Fruit fly (Drosophila melanogaster) Kc167 (cell line): Measurements from ENCODE around the gene Nprl3.

Experiments used
- Myc ChIP-seq: fragments of >200 bp; optimal IDR thresholded peaks from 2 replicates; lab custom pipeline; 2017; ENCODE audit warnings: missing external identifiers
- Sin3A ChIP-seq: fragments of >200 bp; optimal IDR thresholded peaks from 2 replicates; lab custom pipeline; 2018; ENCODE audit warnings: missing external identifiers
- h ChIP-seq: fragments of >200 bp; optimal IDR thresholded peaks from 3 replicates; lab custom pipeline; 2018; ENCODE audit warnings: missing external identifiers
- insv ChIP-seq: fragments of >200 bp; optimal IDR thresholded peaks from 3 replicates; lab custom pipeline; 2018; ENCODE audit warnings: missing external identifiers
- psq ChIP-seq: fragments of >200 bp; optimal IDR thresholded peaks from 2 replicates; lab custom pipeline; 2017; ENCODE audit warnings: missing external identifiers
- ttk ChIP-seq: sonication (Bioruptor generic); optimal IDR thresholded peaks from 2 replicates; lab custom pipeline; 2017; ENCODE audit warnings: missing external identifiers

Gene Nprl3

DNA sequence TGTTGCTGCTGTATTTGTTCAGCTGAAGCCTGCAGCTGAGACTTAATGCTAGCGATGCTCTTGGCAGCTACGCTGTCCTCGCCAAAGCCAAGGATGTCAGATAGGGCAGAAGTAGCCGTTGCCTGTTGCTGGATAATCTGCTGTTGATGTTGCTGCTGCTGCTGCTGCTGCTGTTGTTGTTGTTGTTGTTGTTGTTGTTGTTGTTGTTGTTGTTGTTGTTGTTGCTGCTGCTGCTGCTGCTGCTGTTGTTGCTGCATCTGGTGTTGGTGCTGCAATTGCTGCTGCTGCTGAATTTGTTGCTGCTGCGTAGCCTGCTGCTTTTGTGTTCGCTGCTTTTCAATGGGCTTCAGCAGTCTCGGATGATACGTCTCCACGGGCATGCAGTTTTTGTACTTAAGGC, 25.9 kb upstream of the Nprl3 start:
- TF ChIP-seq psq (lab: Kevin White, UChicago) (no peak), Myc (lab: Kevin White, UChicago) (no peak), insv (lab: Kevin White, UChicago) (no peak), ttk (lab: Kevin White, UChicago) (no peak), Sin3A (lab: Kevin White, UChicago) (no peak), h (lab: Kevin White, UChicago) (no peak)

DNA sequence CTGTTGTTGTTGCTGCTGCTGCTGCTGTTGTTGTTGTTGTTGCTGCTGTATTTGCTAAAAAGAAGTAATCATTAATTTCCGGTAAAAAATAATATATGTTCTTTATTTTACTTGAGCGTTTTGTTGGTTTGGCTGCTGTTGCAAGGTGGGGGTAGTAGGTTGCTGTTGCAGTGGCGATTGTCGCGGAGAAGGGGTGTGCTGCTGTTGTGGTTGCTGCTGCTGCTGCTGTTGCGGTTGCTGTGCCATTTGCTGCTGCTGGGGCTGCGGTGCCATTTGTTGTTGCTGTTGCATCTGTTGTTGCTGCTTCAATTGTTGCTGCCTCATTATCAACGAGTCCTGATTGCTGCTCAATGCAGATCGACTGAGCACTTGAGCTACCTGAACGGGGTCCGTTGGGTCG, 24.1 kb upstream of the Nprl3 start:
- TF ChIP-seq h (lab: Kevin White, UChicago) (no peak), insv (lab: Kevin White, UChicago) (no peak), ttk (lab: Kevin White, UChicago) (no peak), Myc (lab: Kevin White, UChicago) (no peak), psq (lab: Kevin White, UChicago) (no peak), Sin3A (lab: Kevin White, UChicago) (no peak)

DNA sequence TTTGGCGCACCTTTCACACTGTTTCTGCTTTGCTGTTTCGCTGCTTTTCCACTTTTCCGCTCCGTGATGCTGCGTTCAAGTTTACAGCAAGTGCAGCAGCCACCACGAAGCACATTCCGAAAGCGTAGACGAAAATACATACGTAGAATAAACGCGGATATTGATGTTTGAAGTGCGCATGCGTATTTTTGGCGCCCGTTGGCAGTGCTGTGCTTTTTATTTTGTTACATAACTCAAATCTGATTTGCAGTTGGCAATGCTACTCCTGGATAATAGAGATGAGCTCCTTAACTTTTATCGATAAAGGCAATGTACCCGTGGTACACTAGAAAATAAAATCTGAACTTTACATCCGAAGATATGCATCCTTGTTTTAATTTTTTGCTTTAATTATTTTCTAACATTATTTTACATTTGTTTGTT, 5.0 kb upstream of the Nprl3 start:
- no peak for TF ChIP-seq psq (lab: Kevin White, UChicago)
- no peak for TF ChIP-seq insv (lab: Kevin White, UChicago)
- no peak for TF ChIP-seq Sin3A (lab: Kevin White, UChicago)
- no peak for TF ChIP-seq ttk (lab: Kevin White, UChicago)
- TF ChIP-seq h (lab: Kevin White, UChicago), result no peak

DNA sequence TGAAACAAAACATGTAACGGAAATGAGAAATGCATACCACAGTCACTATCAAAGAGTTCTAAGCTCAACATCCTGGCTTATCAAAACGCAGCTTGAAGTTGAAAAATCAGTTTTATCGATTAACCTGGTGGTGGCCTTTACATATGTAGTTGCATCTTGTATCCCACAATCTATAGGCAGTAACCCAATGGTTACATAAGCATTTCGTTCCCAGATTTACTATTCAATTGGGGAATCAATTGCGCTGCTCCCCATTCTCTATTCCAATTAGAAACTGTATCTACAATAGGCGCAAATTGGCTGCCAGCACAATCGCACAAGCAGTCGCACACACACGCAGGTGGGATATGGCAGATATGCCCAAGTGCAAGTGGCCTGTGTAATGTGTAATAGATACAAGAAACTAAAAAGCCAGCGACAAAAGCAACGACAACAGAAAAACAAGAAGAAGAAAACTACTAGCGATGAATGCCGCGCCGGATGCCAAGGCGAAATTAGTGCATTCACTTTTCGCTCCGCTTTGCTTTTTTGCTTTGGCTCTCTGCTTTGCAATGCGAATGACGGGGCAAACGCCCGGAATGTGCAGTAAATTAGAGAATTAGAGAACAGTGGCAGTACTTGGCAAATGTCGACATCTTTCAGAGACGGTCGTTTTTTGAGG, 4.1 kb upstream of the Nprl3 start:
- TF ChIP-seq ttk (lab: Kevin White, UChicago) (no peak), h (lab: Kevin White, UChicago) (no peak), psq (lab: Kevin White, UChicago) (no peak), insv (lab: Kevin White, UChicago) (no peak), Myc (lab: Kevin White, UChicago) (no peak), Sin3A (lab: Kevin White, UChicago) (no peak)

DNA sequence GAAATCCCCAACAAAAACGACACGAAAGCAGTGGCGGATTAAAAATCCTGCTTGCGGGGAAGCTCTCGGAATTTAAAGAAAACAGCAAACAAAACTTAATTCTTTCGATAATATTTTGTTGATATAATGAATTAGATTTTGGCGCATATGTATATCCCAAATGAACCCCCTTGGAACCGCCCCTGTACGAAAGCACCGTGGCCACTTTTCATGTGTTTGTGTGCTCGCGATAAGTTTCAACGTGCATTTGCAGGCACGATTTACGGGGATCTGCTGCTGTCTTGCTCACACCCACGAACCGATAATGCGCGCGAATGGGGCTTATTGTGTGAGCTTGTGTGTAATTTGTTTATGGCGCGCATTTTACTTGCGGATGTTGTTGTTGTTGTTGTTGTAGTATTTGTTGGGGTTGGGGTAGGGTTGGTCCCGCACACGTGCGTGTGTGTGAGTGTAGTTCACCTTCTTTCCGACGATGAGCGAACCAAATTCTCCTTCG, 3.3 kb upstream of the Nprl3 start:
- TF ChIP-seq psq (lab: Kevin White, UChicago) (peak; percentile 44), ttk (lab: Kevin White, UChicago) (no peak)

DNA sequence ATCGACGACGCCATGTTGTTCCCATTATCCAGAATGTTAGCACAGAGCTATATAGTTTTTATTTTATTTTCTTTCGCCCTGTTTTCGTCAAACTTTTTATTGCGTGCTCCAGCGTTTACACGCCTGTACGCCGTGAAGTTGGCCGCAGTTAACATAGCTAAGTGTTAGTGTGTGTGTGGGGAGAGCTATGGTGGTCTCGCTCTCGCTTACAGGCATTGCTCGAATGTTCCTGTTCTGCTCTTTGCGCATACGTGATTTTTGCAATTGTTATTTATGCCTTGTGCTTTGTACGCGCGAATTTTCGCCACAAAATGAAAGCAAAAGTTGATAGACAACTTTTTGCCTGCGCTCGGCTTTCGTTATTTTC, 2.3 kb upstream of the Nprl3 start:
- TF ChIP-seq Sin3A (lab: Kevin White, UChicago) (no peak), insv (lab: Kevin White, UChicago) (no peak), ttk (lab: Kevin White, UChicago) (no peak), Myc (lab: Kevin White, UChicago) (no peak), psq (lab: Kevin White, UChicago) (peak; percentile 97), h (lab: Kevin White, UChicago) (no peak)

DNA sequence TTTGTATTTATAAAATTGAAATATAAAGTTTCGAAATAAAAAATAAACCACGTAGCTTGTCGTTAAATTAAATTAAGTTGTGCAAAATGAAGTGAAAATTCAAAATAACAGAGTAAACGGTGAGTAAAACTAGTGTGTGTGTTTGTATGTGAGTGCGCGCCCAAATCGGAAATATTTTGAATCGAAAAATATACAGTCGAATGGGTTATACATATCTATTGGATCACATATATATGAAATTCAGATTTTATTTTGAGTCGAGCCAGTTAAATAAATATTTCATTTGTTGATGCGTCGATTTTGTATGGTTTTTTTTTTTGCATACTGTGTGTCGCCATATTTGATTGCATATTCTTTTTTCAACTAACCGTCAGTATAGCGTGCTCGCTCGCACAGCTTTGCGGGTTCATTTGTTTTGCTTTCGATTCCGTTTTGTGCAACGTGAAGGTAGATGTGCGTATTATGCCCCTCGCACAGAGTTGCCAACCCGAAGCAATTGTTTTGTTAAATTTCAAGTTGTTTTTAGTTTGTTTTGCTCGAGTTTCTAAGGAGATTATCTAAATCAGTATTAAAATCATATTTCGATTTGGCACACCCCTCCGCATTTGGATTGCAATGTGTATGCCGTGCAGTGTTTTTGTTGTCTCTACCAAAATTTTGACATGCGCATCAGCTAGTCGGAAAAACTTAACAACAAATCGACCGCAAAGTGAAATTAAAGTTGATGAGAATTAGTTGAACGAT, 1.8 kb upstream of the Nprl3 start:
- TF ChIP-seq Myc (lab: Kevin White, UChicago), result no peak
- TF ChIP-seq h (lab: Kevin White, UChicago), result no peak
- TF ChIP-seq insv (lab: Kevin White, UChicago), result no peak
- no peak for TF ChIP-seq Sin3A (lab: Kevin White, UChicago)
- TF ChIP-seq ttk (lab: Kevin White, UChicago), result no peak
- peak; percentile 59 for TF ChIP-seq psq (lab: Kevin White, UChicago)

DNA sequence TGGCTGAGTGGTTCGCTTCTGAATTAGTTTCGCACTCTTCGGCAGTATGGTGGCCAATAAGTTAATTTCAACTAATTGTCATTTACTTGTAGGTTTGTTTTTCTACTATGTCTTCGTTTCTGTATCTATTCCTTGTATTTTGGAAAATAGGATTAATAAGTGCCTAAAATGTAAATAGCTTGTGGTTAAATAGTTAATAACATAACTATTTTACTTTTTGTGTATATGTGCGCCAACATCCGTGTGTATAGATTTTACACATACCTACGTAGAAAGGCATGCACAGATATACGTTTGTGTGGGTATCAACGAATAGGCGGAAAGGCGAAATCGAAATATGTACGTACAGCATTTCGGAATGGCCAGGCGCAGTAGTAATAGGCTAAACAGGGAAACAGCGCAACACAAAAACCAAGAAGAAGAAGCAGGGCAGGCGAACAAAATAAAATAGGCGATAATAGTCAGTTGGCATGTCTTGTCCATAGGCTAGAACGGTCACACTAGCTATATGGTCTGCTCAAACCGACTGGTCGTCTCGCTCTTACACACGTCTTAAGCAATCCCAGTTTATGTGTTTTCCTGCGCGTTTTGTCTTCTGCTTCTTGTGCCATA, 950 bp upstream of the Nprl3 start:
- TF ChIP-seq Myc (lab: Kevin White, UChicago), result no peak
- TF ChIP-seq insv (lab: Kevin White, UChicago), result no peak
- TF ChIP-seq psq (lab: Kevin White, UChicago), result peak; percentile 98
- TF ChIP-seq ttk (lab: Kevin White, UChicago), result no peak

DNA sequence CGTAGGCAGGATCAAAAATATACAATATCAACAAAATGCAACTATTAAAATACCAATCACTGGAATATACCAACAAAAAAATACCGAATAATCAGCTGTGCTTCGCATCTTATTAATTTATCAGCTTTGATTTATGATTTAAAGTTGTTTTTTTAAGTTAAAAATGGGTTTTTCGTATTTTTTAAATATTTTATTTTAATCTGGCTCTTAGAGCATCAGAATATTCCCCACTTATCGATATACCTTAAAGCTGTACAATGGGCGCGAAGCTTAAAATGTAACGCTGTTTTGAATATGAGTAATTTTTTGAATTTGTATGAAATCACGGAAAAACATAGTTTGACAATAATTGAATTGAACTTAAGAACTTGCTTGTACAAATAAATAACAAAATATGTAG, 2.5 kb downstream of the Nprl3 start, which contains the start of gene CG17359:
CG17359 (minus strand) TSS at position 48 of the 400 bp plus-strand sequence.
- TF ChIP-seq ttk (lab: Kevin White, UChicago) (no peak), insv (lab: Kevin White, UChicago) (no peak)

DNA sequence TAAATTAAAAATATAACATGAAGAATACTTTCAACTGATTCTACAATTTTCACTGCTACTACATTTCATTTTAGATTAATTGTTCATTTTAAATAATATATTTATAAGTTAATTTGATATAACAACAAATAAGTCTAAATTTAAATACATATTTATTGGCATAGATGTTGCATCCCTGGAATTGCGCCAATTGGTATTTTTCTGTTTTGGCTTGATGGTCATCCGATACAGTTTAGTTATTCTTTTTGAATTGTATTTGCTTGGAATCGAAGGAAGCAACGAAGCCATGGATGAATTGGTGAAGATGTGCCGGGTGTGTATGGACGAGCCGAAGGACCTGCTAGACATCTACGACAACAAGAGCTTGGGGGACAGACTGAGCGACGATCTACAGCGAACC, 4.7 kb downstream of the Nprl3 start, which contains the start of gene CG17361:
CG17361 (plus strand) TSS at position 200 of the 400 bp plus-strand sequence.
- TF ChIP-seq insv (lab: Kevin White, UChicago) (no peak), h (lab: Kevin White, UChicago) (no peak), Sin3A (lab: Kevin White, UChicago) (no peak), Myc (lab: Kevin White, UChicago) (no peak), psq (lab: Kevin White, UChicago) (no peak), ttk (lab: Kevin White, UChicago) (no peak)

DNA sequence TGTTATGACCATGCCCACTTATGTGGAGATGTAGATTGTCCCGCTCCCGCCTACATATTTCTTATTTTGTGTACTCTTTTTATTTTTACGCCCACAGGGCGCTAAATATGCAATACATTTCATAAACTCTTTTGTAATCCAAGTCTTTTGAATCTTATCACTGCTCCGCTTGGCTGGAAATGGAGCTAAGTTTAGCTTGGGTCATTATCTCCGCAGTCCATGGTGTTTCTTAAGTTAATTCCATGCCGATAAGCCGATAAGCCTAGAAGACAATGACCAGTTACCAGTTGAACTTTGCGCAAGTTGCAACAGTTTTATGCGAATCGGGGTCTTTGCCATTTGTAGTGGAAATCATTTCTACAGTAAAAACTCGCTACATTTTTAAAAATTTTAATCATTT, 5.2 kb downstream of the Nprl3 start:
- TF ChIP-seq Myc (lab: Kevin White, UChicago) (no peak), insv (lab: Kevin White, UChicago) (no peak), psq (lab: Kevin White, UChicago) (no peak), Sin3A (lab: Kevin White, UChicago) (no peak), h (lab: Kevin White, UChicago) (no peak), ttk (lab: Kevin White, UChicago) (no peak)
